Worm (Caenorhabditis elegans): ENCODE results near the gene smf-3.

DNA sequence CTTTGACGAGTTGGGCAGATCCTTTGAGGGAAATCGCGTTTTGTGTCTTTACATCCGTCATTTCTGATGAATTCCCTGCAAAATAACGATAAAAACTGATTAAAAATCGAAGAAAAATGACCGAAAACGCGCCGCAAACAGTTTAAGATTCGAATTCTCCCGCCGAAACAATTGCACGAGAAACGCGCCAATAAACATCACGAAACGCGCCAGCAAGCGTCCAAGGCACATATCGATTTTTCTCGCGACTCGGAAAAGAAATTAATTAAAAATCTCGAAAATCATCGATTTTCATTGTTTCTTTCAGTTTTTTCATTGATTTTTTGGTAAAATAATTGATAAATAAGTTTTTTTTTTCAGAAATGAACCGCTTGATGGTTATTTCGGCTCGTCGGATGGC is 22.3 kb downstream of the smf-3 start, which contains the start of the genes mdf-2 and nduv-3:
- TF ChIP-seq nhr-77 (tag; optimal IDR thresholded peaks at IDR 0.05) = peak; percentile 43
- TF ChIP-seq pag-3 (tag; optimal IDR thresholded peaks at IDR 0.05; ENCODE audit: borderline replicate concordance, insufficient read depth) = no peak
- TF ChIP-seq aha-1 (tag; optimal IDR thresholded peaks at IDR 0.05) = peak; percentile 46
- no peak for TF ChIP-seq nhr-12 (tag; optimal IDR thresholded peaks at IDR 0.05)
- TF ChIP-seq unc-130 (tag; optimal IDR thresholded peaks at IDR 0.05) = peak; percentile 76
- TF ChIP-seq lsy-2 (tag; optimal IDR thresholded peaks at IDR 0.05) = peak; percentile 92
- peak; percentile 89 for TF ChIP-seq rnt-1 (tag; optimal IDR thresholded peaks at IDR 0.05)

Measured in whole organism, L1 larva.